3 worm cellular contexts compared by ENCODE assay signal in the genomic region with DNA sequence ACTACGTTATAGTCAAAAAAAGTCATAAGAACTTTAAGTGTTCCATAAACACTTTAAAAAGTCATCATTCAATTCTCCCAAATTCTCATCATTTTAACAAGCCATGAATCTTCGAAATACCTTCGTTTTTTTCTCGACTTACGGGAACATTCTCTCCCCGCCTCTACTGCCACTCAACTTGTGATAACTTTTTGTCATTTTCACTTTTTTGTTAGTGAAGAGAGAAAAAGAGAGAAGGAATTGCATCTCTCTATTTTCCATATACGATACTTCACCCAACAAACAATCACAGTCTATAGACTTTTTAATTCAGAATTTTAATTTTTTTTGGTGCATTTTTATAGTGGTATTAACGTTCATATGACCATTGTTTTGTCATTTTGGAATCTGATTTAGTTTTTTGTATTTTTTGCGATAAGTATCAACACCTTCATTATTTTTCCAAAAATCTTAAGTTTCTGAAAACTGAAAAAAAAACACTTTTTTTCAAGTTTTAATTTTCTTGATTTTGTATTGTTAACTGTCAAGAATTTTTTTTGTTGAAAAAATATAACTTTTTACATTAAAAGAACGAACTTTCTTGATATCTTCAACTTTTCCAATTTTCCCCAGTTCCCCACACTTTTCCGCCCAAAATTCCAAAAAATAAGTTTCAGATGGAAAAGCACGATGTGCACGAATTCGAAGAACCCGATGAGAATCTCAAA.
TF ChIP-seq lines count a peak whose summit lies in the region.

A gene (plus strand): TSS at position 657 of the 707 bp plus-strand sequence.

TF ChIP-seq in whole organism, L1 larva, 84 proteins besides CTCF, POLR2A, EP300 and RAD21:
- TF ChIP-seq ama-1 (optimal IDR thresholded peaks at IDR 0.05; lab: Kevin White, UChicago) (no peak), mdl-1 (tag; optimal IDR thresholded peaks at IDR 0.05; lab: Kevin White, UChicago) (no peak), efl-1 (optimal IDR thresholded peaks at IDR 0.05; lab: Kevin White, UChicago) (no peak), efl-1 (GFP tag; optimal IDR thresholded peaks at IDR 0.05 in 1 of 2; lab: Kevin White, UChicago) (no peak), lin-14 (GFP tag; optimal IDR thresholded peaks at IDR 0.05; lab: Kevin White, UChicago) (peak; percentile 16), lin-35 (GFP tag; optimal IDR thresholded peaks at IDR 0.05; lab: Kevin White, UChicago) (peak in 1 of 2 experiments; percentile 5), ets-5 (GFP tag; IDR thresholded peaks at IDR 0.05; lab: Robert Waterston, UW) (no peak), elt-3 (tag; optimal IDR thresholded peaks at IDR 0.05; lab: Kevin White, UChicago) (peak in 1 of 6 experiments; percentile 78), nhr-20 (tag; optimal IDR thresholded peaks at IDR 0.05; lab: Kevin White, UChicago) (peak; percentile 9), C34B4.2 (tag; optimal IDR thresholded peaks at IDR 0.05; lab: Kevin White, UChicago) (no peak), nhr-85 (tag; lab: Kevin White, UChicago) (peak; percentile 71), ceh-88 (GFP tag; IDR thresholded peaks at IDR 0.05; lab: Robert Waterston, UW) (no peak), unc-30 (tag; optimal IDR thresholded peaks at IDR 0.05; lab: Kevin White, UChicago) (no peak), ceh-8 (GFP tag; optimal IDR thresholded peaks at IDR 0.05; lab: Kevin White, UChicago) (no peak), nhr-71 (tag; optimal IDR thresholded peaks at IDR 0.05; lab: Kevin White, UChicago) (peak; percentile 10), snu-23 (GFP tag; optimal IDR thresholded peaks at IDR 0.05; lab: Kevin White, UChicago) (peak; percentile 26), blmp-1 (tag; optimal IDR thresholded peaks at IDR 0.05; lab: Kevin White, UChicago) (peak; percentile 92)

TF ChIP-seq in whole organism, L2 larva, 48 proteins besides CTCF, POLR2A, EP300 and RAD21:
- TF ChIP-seq blmp-1 (tag; optimal IDR thresholded peaks at IDR 0.05; lab: Kevin White, UChicago; ENCODE audit: insufficient read depth) (peak; percentile 29), ZK546.5 (tag; optimal IDR thresholded peaks at IDR 0.05; lab: Kevin White, UChicago) (no peak)
TF ChIP-seq in whole organism, L2 larva: peak in this region for 1.

TF ChIP-seq in whole organism, young adult, 124 proteins besides CTCF, POLR2A, EP300 and RAD21:
- TF ChIP-seq xnd-1 (tag; optimal IDR thresholded peaks at IDR 0.05; lab: Kevin White, UChicago) (no peak), madf-10 (tag; optimal IDR thresholded peaks at IDR 0.05; lab: Kevin White, UChicago) (no peak), hsf-1 (GFP tag; IDR thresholded peaks at IDR 0.05; lab: Robert Waterston, UW) (no peak), nhr-120 (GFP tag; IDR thresholded peaks at IDR 0.05; lab: Robert Waterston, UW) (no peak), lin-26 (GFP tag; IDR thresholded peaks at IDR 0.05; lab: Robert Waterston, UW) (peak; percentile 42; the same call in 1 of the 2 replicates), ceh-27 (GFP tag; optimal IDR thresholded peaks at IDR 0.05; lab: Kevin White, UChicago) (no peak), ccch-3 (GFP tag; optimal IDR thresholded peaks at IDR 0.05; lab: Kevin White, UChicago) (no peak)
